Worm (Caenorhabditis elegans): Measurements from ENCODE around the gene C04A11.2.
A peak's percentile ranks its signal among the peaks of the same experiment; 100 is the strongest.

The C04A11.2 gene

DNA sequence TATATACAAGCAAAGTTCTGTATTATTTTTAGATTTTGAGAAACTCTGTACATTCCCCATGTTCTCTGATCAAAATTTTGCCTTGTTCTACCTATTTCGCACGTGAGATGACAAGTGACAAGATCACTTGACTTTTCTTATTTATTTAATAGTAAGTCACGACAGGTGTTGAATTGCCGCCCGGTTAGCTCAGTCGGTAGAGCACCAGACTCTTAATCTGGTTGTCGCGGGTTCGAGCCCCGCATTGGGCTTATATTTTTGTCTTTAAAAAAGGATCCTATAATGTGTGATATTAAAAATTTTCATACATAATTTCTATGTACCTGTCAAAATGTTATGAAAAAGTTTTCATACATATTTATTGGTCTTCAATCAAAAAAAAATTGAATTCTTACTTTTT lies 46.1 kb upstream of the C04A11.2 start:
- no peak for TF ChIP-seq K12H6.12 (tag; optimal IDR thresholded peaks at IDR 0.05)
- TF ChIP-seq nfya-1 (tag; optimal IDR thresholded peaks at IDR 0.05; ENCODE audit: borderline replicate concordance, insufficient read depth): no peak
- peak; percentile 72 for TF ChIP-seq sptf-2 (GFP tag; optimal IDR thresholded peaks at IDR 0.05)
- peak; percentile 12 for TF ChIP-seq mxl-1 (tag; optimal IDR thresholded peaks at IDR 0.05)
- no peak for TF ChIP-seq F10E7.11 (tag; optimal IDR thresholded peaks at IDR 0.05)
- no peak for TF ChIP-seq F39B2.1 (GFP tag; IDR thresholded peaks at IDR 0.05)
- TF ChIP-seq B0035.1 (tag; optimal IDR thresholded peaks at IDR 0.05): no peak
- TF ChIP-seq T26A5.8 (tag; optimal IDR thresholded peaks at IDR 0.05): no peak
- TF ChIP-seq let-526 (GFP tag; IDR thresholded peaks at IDR 0.05): no peak
- no peak for TF ChIP-seq snpc-1.1 (tag; optimal IDR thresholded peaks at IDR 0.05; ENCODE audit: insufficient read depth)
- TF ChIP-seq lin-54 (GFP tag; optimal IDR thresholded peaks at IDR 0.05): no peak
- no peak for TF ChIP-seq lir-1 (GFP tag; conservative IDR thresholded peaks at IDR 0.05)
- TF ChIP-seq nhr-179 (tag; optimal IDR thresholded peaks at IDR 0.05): peak; percentile 25
- peak; percentile 7 for TF ChIP-seq T07F8.4 (tag; optimal IDR thresholded peaks at IDR 0.05)
- TF ChIP-seq F33H1.4 (GFP tag; IDR thresholded peaks at IDR 0.05): no peak
- TF ChIP-seq ama-1 (optimal IDR thresholded peaks at IDR 0.05): no peak
- peak in 1 of 2 experiments; percentile 59 for TF ChIP-seq ama-1 (GFP tag; optimal IDR thresholded peaks at IDR 0.05)
- no peak for TF ChIP-seq ceh-91 (GFP tag; IDR thresholded peaks at IDR 0.05)
- TF ChIP-seq Y95B8A.8 (GFP tag; IDR thresholded peaks at IDR 0.05): no peak
- no peak for TF ChIP-seq F22D6.2 (tag; optimal IDR thresholded peaks at IDR 0.05)
- TF ChIP-seq ztf-25 (GFP tag; IDR thresholded peaks at IDR 0.05): peak; percentile 57; the same call in 1 of the 2 replicates
- peak; percentile 42; the same call in 1 of the 2 replicates for TF ChIP-seq egl-44 (GFP tag; IDR thresholded peaks at IDR 0.05)
- TF ChIP-seq K11D2.4 (GFP tag; IDR thresholded peaks at IDR 0.05): no peak
- TF ChIP-seq Y79H2A.3 (GFP tag; conservative IDR thresholded peaks at IDR 0.05): no peak
- TF ChIP-seq ceh-58 (GFP tag; IDR thresholded peaks at IDR 0.05): no peak
- TF ChIP-seq lin-40 (tag; optimal IDR thresholded peaks at IDR 0.05): no peak
- no peak for TF ChIP-seq B0336.3 (GFP tag; IDR thresholded peaks at IDR 0.05)
- no peak for TF ChIP-seq F52B5.7 (tag; optimal IDR thresholded peaks at IDR 0.05)
- TF ChIP-seq hlh-26 (GFP tag; conservative IDR thresholded peaks at IDR 0.05): no peak
- TF ChIP-seq F23B12.7 (tag; optimal IDR thresholded peaks at IDR 0.05; ENCODE audit: insufficient read depth): peak; percentile 28
- no peak for TF ChIP-seq mel-28 (tag; optimal IDR thresholded peaks at IDR 0.05; ENCODE audit: borderline replicate concordance)
- peak; percentile 7 for TF ChIP-seq ceh-79 (tag; optimal IDR thresholded peaks at IDR 0.05)
- no peak for TF ChIP-seq cebp-1 (GFP tag; IDR thresholded peaks at IDR 0.05)
- TF ChIP-seq cebp-1 (tag; optimal IDR thresholded peaks at IDR 0.05): no peak
- no peak for TF ChIP-seq atf-7 (tag; optimal IDR thresholded peaks at IDR 0.05)
- peak; percentile 39 for TF ChIP-seq snpc-4 (GFP tag; optimal IDR thresholded peaks at IDR 0.05)
- peak in 3 of 4 experiments; percentile 60 to 69 (median 68) for TF ChIP-seq snpc-4 (tag; optimal IDR thresholded peaks at IDR 0.05)
- TF ChIP-seq mes-4 (tag; optimal IDR thresholded peaks at IDR 0.05): no peak
- TF ChIP-seq madf-6 (GFP tag; IDR thresholded peaks at IDR 0.05): no peak
- TF ChIP-seq rec-8 (tag; optimal IDR thresholded peaks at IDR 0.05): peak; percentile 52 to 68
- peak; percentile 48 for TF ChIP-seq madf-10 (tag; optimal IDR thresholded peaks at IDR 0.05)
- TF ChIP-seq gei-17 (GFP tag; optimal IDR thresholded peaks at IDR 0.05): no peak
- TF ChIP-seq nhr-120 (GFP tag; IDR thresholded peaks at IDR 0.05): no peak
- TF ChIP-seq hmg-20 (GFP tag; IDR thresholded peaks at IDR 0.05): no peak
- peak; percentile 75 for TF ChIP-seq B0261.1 (tag; optimal IDR thresholded peaks at IDR 0.05)
- no peak for TF ChIP-seq xnd-1 (tag; optimal IDR thresholded peaks at IDR 0.05)
- peak; percentile 48 for TF ChIP-seq snpc-1.3 (tag; optimal IDR thresholded peaks at IDR 0.05; ENCODE audit: insufficient read depth)
- no peak for TF ChIP-seq aptf-2 (GFP tag; conservative IDR thresholded peaks at IDR 0.05)
- peak; percentile 71 for TF ChIP-seq snpc-3.4 (tag; optimal IDR thresholded peaks at IDR 0.05)
